Worm (Caenorhabditis elegans) whole organism, L1 larva: ENCODE results near the gene W01F3.2.

ENCODE experiments used
- C04F5.9 ChIP-seq: sonication (generic microtip); optimal IDR thresholded peaks from 2 replicates; lab custom pipeline; 2016; ENCODE audit warnings: missing genetic modification characterization, missing compliant biosample characterization
- C34B4.2 ChIP-seq: sonication (generic microtip); optimal IDR thresholded peaks from 2 replicates; lab custom pipeline; 2017; ENCODE audit warnings: mild to moderate bottlenecking, missing genetic modification characterization, missing compliant biosample characterization
- F16B12.6 ChIP-seq: fragments of 150-350 bp; optimal IDR thresholded peaks from 2 replicates; lab custom pipeline; 2014; ENCODE audit warnings: missing biosample characterization, missing genetic modification characterization
- aha-1 ChIP-seq: fragments of 150-350 bp; optimal IDR thresholded peaks from 2 replicates; lab custom pipeline; 2014; ENCODE audit warnings: missing biosample characterization, missing genetic modification characterization
- alr-1 ChIP-seq: fragments of 200-800 bp; sonication (Bioruptor generic); optimal IDR thresholded peaks from 2 replicates; lab custom pipeline; 2018; ENCODE audit warnings: borderline replicate concordance, mild to moderate bottlenecking, missing genetic modification characterization, missing compliant biosample characterization
- ceh-63 ChIP-seq: fragments of 200-800 bp; sonication (Bioruptor generic); optimal IDR thresholded peaks from 2 replicates; lab custom pipeline; 2018; ENCODE audit warnings: mild to moderate bottlenecking, missing genetic modification characterization, missing compliant biosample characterization
- ceh-8 ChIP-seq: fragments of 200-800 bp; sonication (Bioruptor generic); optimal IDR thresholded peaks from 2 replicates; lab custom pipeline; 2018; ENCODE audit warnings: mild to moderate bottlenecking, missing genetic modification characterization, moderate library complexity, missing compliant biosample characterization
- ceh-88 ChIP-seq: fragments of 200-800 bp; sonication (Bioruptor generic); IDR thresholded peaks from 2 replicates; pipeline ENCODE4 v1.3.6; 2022; ENCODE audit warnings: missing genetic modification characterization, missing compliant biosample characterization
- ceh-90 ChIP-seq: sonication (generic microtip); optimal IDR thresholded peaks from 2 replicates; lab custom pipeline; 2016; ENCODE audit warnings: missing genetic modification characterization, missing compliant biosample characterization
- dsc-1 ChIP-seq: sonication (generic microtip); optimal IDR thresholded peaks from 2 replicates; lab custom pipeline; 2016; ENCODE audit warnings: mild to moderate bottlenecking, missing genetic modification characterization, missing compliant biosample characterization
- egl-27 ChIP-seq, 2 experiments: fragments of 150-350 bp in 1 of 2; sonication (generic microtip); optimal IDR thresholded peaks; 3 replicates each; lab custom pipeline; 2017 to 2018; ENCODE audit warnings: missing biosample characterization in 2 of 2, missing genetic modification characterization in 2 of 2, missing genetic modification reagents in 2 of 2
- elt-2 ChIP-seq: sonication (generic microtip); optimal IDR thresholded peaks from 2 replicates; lab custom pipeline; 2016; ENCODE audit warnings: missing genetic modification characterization, mild to moderate bottlenecking, inconsistent platforms, missing compliant biosample characterization, missing genetic modification reagents
- elt-3 ChIP-seq, 6 experiments: fragments of 150-350 bp in 1 of 6; sonication (generic microtip); optimal IDR thresholded peaks; 2 replicates each; lab custom pipeline; 2017 to 2018; ENCODE audit warnings: missing biosample characterization in 6 of 6, missing genetic modification characterization in 6 of 6, inconsistent platforms in 1 of 6
- ets-5 ChIP-seq: fragments of 200-800 bp; sonication (Bioruptor generic); IDR thresholded peaks from 2 replicates; pipeline ENCODE4 v1.3.6; 2022; ENCODE audit warnings: missing genetic modification characterization, missing compliant biosample characterization
- fkh-10 ChIP-seq: sonication (generic microtip); optimal IDR thresholded peaks from 2 replicates; lab custom pipeline; 2017; ENCODE audit warnings: missing biosample characterization, missing genetic modification reagents, missing genetic modification characterization
- fos-1 ChIP-seq: fragments of 150-350 bp; optimal IDR thresholded peaks from 2 replicates; lab custom pipeline; 2014; ENCODE audit warnings: missing biosample characterization, missing genetic modification characterization
- hlh-4 ChIP-seq: sonication (generic microtip); optimal IDR thresholded peaks from 2 replicates; lab custom pipeline; 2016; ENCODE audit warnings: mild to moderate bottlenecking, missing genetic modification characterization, missing compliant biosample characterization
- irx-1 ChIP-seq: sonication (generic microtip); optimal IDR thresholded peaks from 2 replicates; lab custom pipeline; 2016; ENCODE audit warnings: missing genetic modification characterization, missing compliant biosample characterization
- isw-1 ChIP-seq: fragments of 200-800 bp; sonication (Bioruptor generic); IDR thresholded peaks from 2 replicates; pipeline ENCODE4 v1.3.6; 2022; ENCODE audit warnings: missing genetic modification characterization, missing compliant biosample characterization
- jun-1 ChIP-seq: fragments of 150-350 bp; optimal IDR thresholded peaks from 2 replicates; lab custom pipeline; 2014; ENCODE audit warnings: missing biosample characterization, missing genetic modification reagents, missing genetic modification characterization
- lin-35 ChIP-seq, 2 experiments: fragments of 150-350 bp; optimal IDR thresholded peaks; 2 replicates each; lab custom pipeline; 2014; ENCODE audit warnings: missing biosample characterization in 2 of 2, missing genetic modification characterization in 2 of 2, missing genetic modification reagents in 2 of 2
- lin-39 ChIP-seq: fragments of 150-350 bp; optimal IDR thresholded peaks from 2 replicates; lab custom pipeline; 2014; ENCODE audit warnings: missing biosample characterization, missing genetic modification reagents, missing genetic modification characterization
- mdl-1 ChIP-seq, 2 experiments: fragments of 150-350 bp; optimal IDR thresholded peaks; 2 replicates each; lab custom pipeline; 2014 to 2017; ENCODE audit warnings: missing biosample characterization in 2 of 2, missing genetic modification characterization in 2 of 2, inconsistent platforms in 1 of 2
- mef-2 ChIP-seq: fragments of 150-350 bp; optimal IDR thresholded peaks from 2 replicates; lab custom pipeline; 2014; ENCODE audit warnings: missing biosample characterization, missing genetic modification characterization
- nhr-11 ChIP-seq: fragments of 150-350 bp; optimal IDR thresholded peaks from 2 replicates; lab custom pipeline; 2014; ENCODE audit warnings: missing biosample characterization, missing genetic modification characterization
- nhr-12 ChIP-seq: sonication (generic microtip); optimal IDR thresholded peaks from 2 replicates; lab custom pipeline; 2017; ENCODE audit warnings: missing biosample characterization, missing genetic modification characterization
- nhr-19 ChIP-seq: fragments of 200-800 bp; sonication (Bioruptor generic); conservative IDR thresholded peaks from 2 replicates; pipeline ENCODE4 v1.3.6; 2022; ENCODE audit warnings: missing genetic modification characterization, missing compliant biosample characterization
- nhr-20 ChIP-seq: sonication (generic microtip); optimal IDR thresholded peaks from 2 replicates; lab custom pipeline; 2016; ENCODE audit warnings: mild to moderate bottlenecking, missing genetic modification characterization, missing compliant biosample characterization
- nhr-47 ChIP-seq: sonication (generic microtip); optimal IDR thresholded peaks from 2 replicates; lab custom pipeline; 2016; ENCODE audit warnings: mild to moderate bottlenecking, missing genetic modification characterization, moderate library complexity, missing compliant biosample characterization
- nhr-71 ChIP-seq: sonication (generic microtip); optimal IDR thresholded peaks from 2 replicates; lab custom pipeline; 2016; ENCODE audit warnings: mild to moderate bottlenecking, missing genetic modification characterization, moderate library complexity, missing compliant biosample characterization
- nhr-76 ChIP-seq: sonication (generic microtip); optimal IDR thresholded peaks from 2 replicates; lab custom pipeline; 2017; ENCODE audit warnings: missing biosample characterization, missing genetic modification characterization
- nhr-85 ChIP-seq: sonication (generic microtip); peaks from one replicate; lab custom pipeline; 2016; ENCODE audit warnings: missing genetic modification characterization, inconsistent platforms, missing compliant biosample characterization
- nhr-90 ChIP-seq: sonication (generic microtip); optimal IDR thresholded peaks from 2 replicates; lab custom pipeline; 2016; ENCODE audit warnings: mild to moderate bottlenecking, missing genetic modification characterization, missing compliant biosample characterization; ENCODE audit not compliant: poor library complexity
- pax-3 ChIP-seq: fragments of 200-800 bp; sonication (Bioruptor generic); optimal IDR thresholded peaks from 2 replicates; lab custom pipeline; 2018; ENCODE audit warnings: mild to moderate bottlenecking, missing genetic modification characterization, moderate library complexity, missing compliant biosample characterization
- pqm-1 ChIP-seq: sonication (generic microtip); optimal IDR thresholded peaks from 3 replicates; lab custom pipeline; 2017; ENCODE audit warnings: missing biosample characterization, missing genetic modification characterization
- skn-1 ChIP-seq: fragments of 150-350 bp; optimal IDR thresholded peaks from 2 replicates; lab custom pipeline; 2014; ENCODE audit warnings: missing biosample characterization, missing genetic modification characterization
- snu-23 ChIP-seq: sonication (generic microtip); optimal IDR thresholded peaks from 2 replicates; lab custom pipeline; 2016; ENCODE audit warnings: missing genetic modification characterization, missing compliant biosample characterization
- sox-4 ChIP-seq: sonication (generic microtip); optimal IDR thresholded peaks from 2 replicates; lab custom pipeline; 2016; ENCODE audit warnings: missing genetic modification characterization, missing compliant biosample characterization
- sptf-1 ChIP-seq: fragments of 150-350 bp; optimal IDR thresholded peaks from 2 replicates; lab custom pipeline; 2014; ENCODE audit warnings: missing biosample characterization, missing genetic modification characterization
- sup-37 ChIP-seq: fragments of 200-800 bp; sonication (Bioruptor generic); optimal IDR thresholded peaks from 2 replicates; lab custom pipeline; 2018; ENCODE audit warnings: mild to moderate bottlenecking, missing genetic modification characterization, missing compliant biosample characterization
- swsn-7 ChIP-seq: sonication (generic microtip); optimal IDR thresholded peaks from 2 replicates; lab custom pipeline; 2016; ENCODE audit warnings: missing genetic modification characterization, missing compliant biosample characterization
- tbx-2 ChIP-seq: sonication (generic microtip); optimal IDR thresholded peaks from 2 replicates; lab custom pipeline; 2016; ENCODE audit warnings: missing genetic modification characterization, missing compliant biosample characterization
- tlp-1 ChIP-seq: fragments of 150-350 bp; optimal IDR thresholded peaks from 2 replicates; lab custom pipeline; 2014; ENCODE audit warnings: missing biosample characterization, missing genetic modification characterization
- unc-130 ChIP-seq: fragments of 150-350 bp; optimal IDR thresholded peaks from 2 replicates; lab custom pipeline; 2017; ENCODE audit warnings: missing biosample characterization, missing genetic modification characterization, inconsistent platforms
- unc-30 ChIP-seq: sonication (generic microtip); optimal IDR thresholded peaks from 2 replicates; lab custom pipeline; 2017; ENCODE audit warnings: missing biosample characterization, missing genetic modification characterization
- unc-86 ChIP-seq: sonication (generic microtip); optimal IDR thresholded peaks from 2 replicates; lab custom pipeline; 2016; ENCODE audit warnings: missing genetic modification characterization, missing compliant biosample characterization
- xbp-1 ChIP-seq: sonication (generic microtip); optimal IDR thresholded peaks from 2 replicates; lab custom pipeline; 2016; ENCODE audit warnings: missing genetic modification characterization, missing compliant biosample characterization
- ztf-11 ChIP-seq, 2 experiments: sonication (generic microtip); optimal IDR thresholded peaks; 2 replicates each; lab custom pipeline; 2016 to 2017; ENCODE audit warnings: missing genetic modification characterization in 2 of 2, missing biosample characterization in 1 of 2, missing compliant biosample characterization in 1 of 2
- ztf-4 ChIP-seq: fragments of 150-350 bp; optimal IDR thresholded peaks from 2 replicates; lab custom pipeline; 2014; ENCODE audit warnings: missing biosample characterization, missing genetic modification characterization

Gene W01F3.2

DNA sequence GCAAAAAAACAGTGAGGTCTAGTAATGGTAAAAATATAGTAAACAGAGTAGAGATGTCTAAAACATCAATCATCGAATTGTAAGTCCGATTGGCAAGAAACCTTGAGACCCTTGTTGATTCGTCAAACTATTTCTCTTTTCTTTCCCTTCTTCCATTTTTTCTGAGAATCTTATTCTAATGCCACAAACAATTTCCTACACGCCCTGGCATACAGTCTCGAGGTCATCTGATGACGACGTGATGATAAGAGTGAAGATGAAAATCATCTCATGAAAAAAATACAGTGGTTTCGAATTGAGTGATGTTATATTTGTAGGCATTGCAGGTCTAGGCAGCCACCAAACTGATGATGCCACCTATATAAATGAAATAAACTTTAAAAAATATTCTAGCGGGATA is 32.8 kb downstream of the W01F3.2 start (continued):
- TF ChIP-seq ceh-90 (tag; lab: Kevin White, UChicago) (no peak), aha-1 (tag; lab: Kevin White, UChicago) (no peak), swsn-7 (tag; lab: Kevin White, UChicago) (no peak), tbx-2 (tag; lab: Kevin White, UChicago) (peak; percentile 5), elt-3 (tag; optimal IDR thresholded peaks at IDR 0.05; lab: Kevin White, UChicago) (peak in 4 of 6 experiments; percentile 44 to 78 (median 66)), alr-1 (no peak), nhr-71 (tag; lab: Kevin White, UChicago) (peak; percentile 56), nhr-12 (no peak), ets-5 (GFP tag; lab: Robert Waterston, UW) (no peak), egl-27 (tag; optimal IDR thresholded peaks at IDR 0.05; lab: Kevin White, UChicago) (no peak), unc-130 (no peak), nhr-20 (tag; lab: Kevin White, UChicago) (peak; percentile 70), snu-23 (peak; percentile 68), sox-4 (tag; lab: Kevin White, UChicago) (no peak), mef-2 (tag; lab: Kevin White, UChicago) (no peak), ceh-63 (no peak), C04F5.9 (tag; lab: Kevin White, UChicago) (no peak), lin-35 (GFP tag; optimal IDR thresholded peaks at IDR 0.05; lab: Kevin White, UChicago) (peak in 1 of 2 experiments; percentile 8), nhr-76 (tag; lab: Kevin White, UChicago) (no peak), mdl-1 (tag; optimal IDR thresholded peaks at IDR 0.05; lab: Kevin White, UChicago) (peak in 1 of 2 experiments; percentile 25), nhr-85 (tag; lab: Kevin White, UChicago) (peak; percentile 96), tlp-1 (tag; lab: Kevin White, UChicago) (no peak), isw-1 (GFP tag; lab: Robert Waterston, UW) (no peak), fkh-10 (no peak), pax-3 (tag; lab: Kevin White, UChicago) (no peak), ztf-11 (tag; optimal IDR thresholded peaks at IDR 0.05; lab: Kevin White, UChicago) (no peak), xbp-1 (tag; lab: Kevin White, UChicago) (no peak), F16B12.6 (tag; lab: Kevin White, UChicago) (no peak), unc-86 (no peak), dsc-1 (tag; lab: Kevin White, UChicago) (no peak), ztf-4 (no peak), C34B4.2 (tag; lab: Kevin White, UChicago) (no peak), lin-39 (tag; lab: Kevin White, UChicago) (no peak), nhr-90 (tag; lab: Kevin White, UChicago) (peak; percentile 26), sup-37 (GFP tag; lab: Kevin White, UChicago) (no peak), nhr-47 (tag; lab: Kevin White, UChicago) (no peak), nhr-11 (no peak), jun-1 (tag; lab: Kevin White, UChicago) (no peak), fos-1 (tag; lab: Kevin White, UChicago) (no peak), hlh-4 (tag; lab: Kevin White, UChicago) (no peak), ceh-88 (no peak), sptf-1 (no peak), nhr-19 (GFP tag; lab: Robert Waterston, UW) (peak; percentile 9; the same call in 1 of the 2 replicates), elt-2 (tag; lab: Kevin White, UChicago) (no peak), ceh-8 (no peak), pqm-1 (tag; lab: Kevin White, UChicago) (no peak), irx-1 (tag; lab: Kevin White, UChicago) (no peak), unc-30 (tag; lab: Kevin White, UChicago) (no peak), skn-1 (tag; lab: Kevin White, UChicago) (peak; percentile 8)
